Fruit fly (Drosophila melanogaster) whole organism, prepupa: ENCODE data around the gene CG11878.

Source experiments
- Blimp-1 ChIP-seq: fragments of 200-800 bp; sonication (Bioruptor generic); optimal IDR thresholded peaks from 3 replicates; lab custom pipeline; 2017; ENCODE audit warnings: missing biosample characterization, missing genetic modification characterization, mild to moderate bottlenecking, moderate library complexity, missing genetic modification reagents
- CG10631 ChIP-seq: fragments of 200-800 bp; sonication (Bioruptor generic); optimal IDR thresholded peaks from 2 replicates; lab custom pipeline; 2016; ENCODE audit warnings: missing biosample characterization, missing genetic modification characterization
- CG10669 ChIP-seq: fragments of 200-800 bp; sonication (Bioruptor generic); optimal IDR thresholded peaks from 3 replicates; lab custom pipeline; 2018; ENCODE audit warnings: missing biosample characterization, mild to moderate bottlenecking, missing genetic modification characterization, moderate library complexity
- CG11294 ChIP-seq: fragments of 200-800 bp; sonication (Bioruptor generic); IDR thresholded peaks from 2 replicates; pipeline ENCODE4 v1.3.6; 2022; ENCODE audit warnings: missing biosample characterization, missing genetic modification characterization
- CG1621 ChIP-seq: fragments of 200-800 bp; sonication (Bioruptor generic); optimal IDR thresholded peaks from 3 replicates; lab custom pipeline; 2018; ENCODE audit warnings: missing biosample characterization, mild to moderate bottlenecking, missing genetic modification characterization
- CG16779 ChIP-seq: fragments of 200-800 bp; sonication (Bioruptor generic); optimal IDR thresholded peaks from 3 replicates; lab custom pipeline; 2017; ENCODE audit warnings: missing biosample characterization, mild to moderate bottlenecking, missing genetic modification characterization
- CG3032 ChIP-seq: fragments of 200-800 bp; optimal IDR thresholded peaks from 2 replicates; lab custom pipeline; 2019; ENCODE audit warnings: missing biosample characterization, mild to moderate bottlenecking, missing genetic modification characterization, moderate library complexity
- CG31627 ChIP-seq: fragments of 200-800 bp; sonication (Bioruptor generic); optimal IDR thresholded peaks from 3 replicates; lab custom pipeline; 2016; ENCODE audit warnings: missing biosample characterization, missing genetic modification characterization
- CG32006 ChIP-seq: fragments of 200-800 bp; sonication (Bioruptor generic); optimal IDR thresholded peaks from 3 replicates; lab custom pipeline; 2017; ENCODE audit warnings: missing biosample characterization, mild to moderate bottlenecking, missing genetic modification characterization
- CG3919 ChIP-seq: fragments of 200-800 bp; sonication (Bioruptor generic); optimal IDR thresholded peaks from 3 replicates; lab custom pipeline; 2016; ENCODE audit warnings: missing biosample characterization, missing genetic modification characterization
- CG6792 ChIP-seq: fragments of 200-800 bp; sonication (Bioruptor generic); optimal IDR thresholded peaks from 3 replicates; lab custom pipeline; 2016; ENCODE audit warnings: missing biosample characterization, missing genetic modification characterization
- CG6808 ChIP-seq: fragments of 200-800 bp; sonication (Bioruptor generic); optimal IDR thresholded peaks from 3 replicates; lab custom pipeline; 2017; ENCODE audit warnings: missing biosample characterization, missing genetic modification characterization, mild to moderate bottlenecking, moderate library complexity, missing genetic modification reagents
- CG8119 ChIP-seq: fragments of 200-800 bp; sonication (Bioruptor generic); IDR thresholded peaks from 3 replicates; pipeline ENCODE4 v1.3.6; 2022; ENCODE audit warnings: missing biosample characterization, missing genetic modification characterization
- CG8319 ChIP-seq: fragments of 200-800 bp; sonication (Bioruptor generic); optimal IDR thresholded peaks from 3 replicates; lab custom pipeline; 2016; ENCODE audit warnings: missing biosample characterization, missing genetic modification characterization
- CG8632 ChIP-seq: fragments of 200-800 bp; sonication (Bioruptor generic); optimal IDR thresholded peaks from 3 replicates; lab custom pipeline; 2016; ENCODE audit warnings: missing biosample characterization, missing genetic modification characterization
- CG9139 ChIP-seq: fragments of 200-800 bp; sonication (Bioruptor generic); optimal IDR thresholded peaks from 3 replicates; lab custom pipeline; 2017; ENCODE audit warnings: missing biosample characterization, mild to moderate bottlenecking, missing genetic modification characterization
- Eip75B ChIP-seq: fragments of 200-800 bp; sonication (Bioruptor generic); optimal IDR thresholded peaks from 3 replicates; lab custom pipeline; 2016; ENCODE audit warnings: missing biosample characterization, missing genetic modification characterization
- Eip78C ChIP-seq: fragments of 200-800 bp; sonication (Bioruptor generic); peaks from one replicate; lab custom pipeline; 2016; ENCODE audit warnings: missing biosample characterization, missing genetic modification characterization
- Eip93F ChIP-seq: fragments of 200-800 bp; sonication (Bioruptor generic); optimal IDR thresholded peaks from 2 replicates; lab custom pipeline; 2016; ENCODE audit warnings: missing biosample characterization, mild to moderate bottlenecking, missing genetic modification characterization
- Ets21C ChIP-seq: fragments of 200-800 bp; sonication (Bioruptor generic); optimal IDR thresholded peaks from 3 replicates; lab custom pipeline; 2016; ENCODE audit warnings: missing biosample characterization, missing genetic modification characterization
- Ets96B ChIP-seq: fragments of 200-800 bp; optimal IDR thresholded peaks from 2 replicates; lab custom pipeline; 2019; ENCODE audit warnings: missing biosample characterization, mild to moderate bottlenecking, missing genetic modification characterization, moderate library complexity
- Gug ChIP-seq: fragments of 200-800 bp; sonication (Bioruptor generic); IDR thresholded peaks from 2 replicates; pipeline ENCODE4 v1.3.6; 2022; ENCODE audit warnings: missing biosample characterization, missing genetic modification characterization
- Hr38 ChIP-seq: sonication (Bioruptor generic); optimal IDR thresholded peaks from 2 replicates; lab custom pipeline; 2016; ENCODE audit warnings: missing biosample characterization, missing genetic modification characterization
- Hr39 ChIP-seq: fragments of 200-800 bp; sonication (Bioruptor generic); optimal IDR thresholded peaks from 2 replicates; lab custom pipeline; 2016; ENCODE audit warnings: missing biosample characterization, missing genetic modification characterization
- Met ChIP-seq: fragments of 200-800 bp; sonication (Bioruptor generic); optimal IDR thresholded peaks from 3 replicates; lab custom pipeline; 2016; ENCODE audit warnings: missing biosample characterization, missing genetic modification characterization
- Sox102F ChIP-seq: fragments of 200-800 bp; sonication (Bioruptor generic); optimal IDR thresholded peaks from 2 replicates; lab custom pipeline; 2016; ENCODE audit warnings: missing biosample characterization, mild to moderate bottlenecking, missing genetic modification characterization
- cyc ChIP-seq: fragments of 200-800 bp; sonication (Bioruptor generic); optimal IDR thresholded peaks from 3 replicates; lab custom pipeline; 2016; ENCODE audit warnings: missing biosample characterization, missing genetic modification characterization
- dac ChIP-seq: fragments of 200-800 bp; sonication (Bioruptor generic); optimal IDR thresholded peaks from 2 replicates; lab custom pipeline; 2017; ENCODE audit warnings: missing biosample characterization, mild to moderate bottlenecking, missing genetic modification characterization
- dsx ChIP-seq: fragments of 200-800 bp; optimal IDR thresholded peaks from 3 replicates; lab custom pipeline; 2019; ENCODE audit warnings: missing biosample characterization, mild to moderate bottlenecking, missing genetic modification characterization, moderate library complexity; ENCODE audit not compliant: poor library complexity, severe bottlenecking
- esn ChIP-seq: fragments of 200-800 bp; sonication (Bioruptor generic); optimal IDR thresholded peaks from 2 replicates; lab custom pipeline; 2016; ENCODE audit warnings: missing biosample characterization, mild to moderate bottlenecking, missing genetic modification characterization, moderate library complexity
- fd85E ChIP-seq: fragments of 200-800 bp; sonication (Bioruptor generic); optimal IDR thresholded peaks from 3 replicates; lab custom pipeline; 2016; ENCODE audit warnings: missing biosample characterization, missing genetic modification characterization
- lz ChIP-seq: fragments of 200-800 bp; sonication (Bioruptor generic); optimal IDR thresholded peaks from 3 replicates; lab custom pipeline; 2016; ENCODE audit warnings: missing biosample characterization, missing genetic modification characterization
- spab ChIP-seq: fragments of 200-800 bp; sonication (Bioruptor generic); optimal IDR thresholded peaks from 2 replicates; lab custom pipeline; 2017; ENCODE audit warnings: missing biosample characterization, mild to moderate bottlenecking, missing genetic modification characterization, missing genetic modification reagents
- ss ChIP-seq, 2 experiments: fragments of 200-800 bp; sonication (Bioruptor generic); optimal IDR thresholded peaks; 2 replicates in 1 of 2; 3 replicates in 1 of 2; lab custom pipeline; 2017 to 2018; ENCODE audit warnings: mild to moderate bottlenecking in 2 of 2, missing biosample characterization in 2 of 2, missing genetic modification characterization in 2 of 2, moderate library complexity in 1 of 2
- vri ChIP-seq: fragments of 200-800 bp; sonication (Bioruptor generic); optimal IDR thresholded peaks from 3 replicates; lab custom pipeline; 2016; ENCODE audit warnings: missing biosample characterization, mild to moderate bottlenecking, missing genetic modification characterization

CG11878 gene

dm6 chr3R:25238771-25239700 is 34.6 kb upstream of the CG11878 start:
- no peak for TF ChIP-seq CG8632 (GFP tag; lab: Kevin White, UChicago)
- peak; percentile 39 for TF ChIP-seq Ets96B (tag; lab: Kevin White, UChicago)
- no peak for TF ChIP-seq CG9139 (GFP tag; lab: Kevin White, UChicago)
- peak; percentile 31 for TF ChIP-seq Eip75B
- TF ChIP-seq ss (GFP tag; optimal IDR thresholded peaks at IDR 0.05; lab: Kevin White, UChicago), result peak; percentile 28 to 32
- peak; percentile 56 for TF ChIP-seq dsx (GFP tag; lab: Kevin White, UChicago)
- TF ChIP-seq Gug (GFP tag; lab: Robert Waterston, UW), result no peak
- TF ChIP-seq CG10669, result peak; percentile 31
- no peak for TF ChIP-seq cyc (GFP tag; lab: Kevin White, UChicago)
- TF ChIP-seq CG3919, result peak; percentile 6
- peak; percentile 22 for TF ChIP-seq spab (GFP tag; lab: Kevin White, UChicago)
- TF ChIP-seq CG3032 (tag; lab: Kevin White, UChicago), result peak; percentile 42
- peak; percentile 78 for TF ChIP-seq Eip78C (GFP tag; lab: Kevin White, UChicago)
- peak; percentile 47 for TF ChIP-seq CG6808 (GFP tag; lab: Kevin White, UChicago)
- TF ChIP-seq CG32006 (GFP tag; lab: Kevin White, UChicago), result no peak
- no peak for TF ChIP-seq CG8119 (GFP tag; lab: Robert Waterston, UW)
- TF ChIP-seq CG1621 (tag; lab: Kevin White, UChicago), result peak; percentile 45

dm6 chr3R:25239880-25240279 is 33.8 kb upstream of the CG11878 start, which contains the start of gene to:
Gene to (plus strand): TSS chr3R:25240180.
- no peak for TF ChIP-seq fd85E (GFP tag; lab: Kevin White, UChicago)
- TF ChIP-seq CG8319 (GFP tag; lab: Kevin White, UChicago), result no peak
- no peak for TF ChIP-seq vri (GFP tag; lab: Kevin White, UChicago)
- TF ChIP-seq CG6808 (GFP tag; lab: Kevin White, UChicago), result no peak
- TF ChIP-seq dsx (GFP tag; lab: Kevin White, UChicago), result no peak
- no peak for TF ChIP-seq CG31627
- TF ChIP-seq Met, result no peak
- TF ChIP-seq CG10631 (GFP tag; lab: Kevin White, UChicago), result no peak

dm6 chr3R:25241507-25242070 is 32.0 kb upstream of the CG11878 start, which contains the start of gene CG11854:
Gene CG11854 (plus strand): TSS chr3R:25242020.
- TF ChIP-seq Ets21C, result no peak
- TF ChIP-seq Blimp-1 (GFP tag; lab: Kevin White, UChicago), result no peak
- no peak for TF ChIP-seq spab (GFP tag; lab: Kevin White, UChicago)
- no peak for TF ChIP-seq CG11294 (GFP tag; lab: Robert Waterston, UW)
- no peak for TF ChIP-seq fd85E (GFP tag; lab: Kevin White, UChicago)
- no peak for TF ChIP-seq esn (GFP tag; lab: Kevin White, UChicago)
- no peak for TF ChIP-seq Sox102F (GFP tag; lab: Kevin White, UChicago)
- TF ChIP-seq CG16779 (tag; lab: Kevin White, UChicago), result no peak
- TF ChIP-seq Hr38 (GFP tag; lab: Kevin White, UChicago), result no peak
- TF ChIP-seq Hr39 (GFP tag; lab: Kevin White, UChicago), result no peak
- no peak for TF ChIP-seq Eip93F (GFP tag; lab: Kevin White, UChicago)
- TF ChIP-seq CG6792, result no peak
- TF ChIP-seq lz, result no peak
- no peak for TF ChIP-seq Eip75B
- no peak for TF ChIP-seq dac (GFP tag; lab: Kevin White, UChicago)
- no peak for TF ChIP-seq CG3919
- TF ChIP-seq, all 60 proteins: peak for 0
